Worm (Caenorhabditis elegans): Measurements from ENCODE around the gene nspd-5.
"Not testable (repeated sequence)": the region's sequence is repeated elsewhere in the genome, so short reads cannot be mapped to it uniquely, and the experiment has no call there.

ce11 chrII:4825133-4825532 lies 35.0 kb downstream of the nspd-5 start, which contains the start of the genes C33F10.8 and msp-40:
- TF ChIP-seq lsl-1 (GFP tag; optimal IDR thresholded peaks at IDR 0.05); T07F8.4 (tag; optimal IDR thresholded peaks at IDR 0.05); bed-1 (GFP tag; IDR thresholded peaks at IDR 0.05); unc-62 (GFP tag; optimal IDR thresholded peaks at IDR 0.05); ztf-6 (GFP tag; IDR thresholded peaks at IDR 0.05); attf-6 (GFP tag; IDR thresholded peaks at IDR 0.05); ama-1 (optimal IDR thresholded peaks at IDR 0.05); ama-1 (GFP tag; optimal IDR thresholded peaks at IDR 0.05); ceh-40 (GFP tag; IDR thresholded peaks at IDR 0.05); unc-130 (GFP tag; optimal IDR thresholded peaks at IDR 0.05); lin-35 (GFP tag; optimal IDR thresholded peaks at IDR 0.05); sptf-2 (GFP tag; optimal IDR thresholded peaks at IDR 0.05); sea-2 (GFP tag; IDR thresholded peaks at IDR 0.05); hlh-26 (GFP tag; conservative IDR thresholded peaks at IDR 0.05); nfya-2 (GFP tag; IDR thresholded peaks at IDR 0.05): not testable (repeated sequence)
